Worm (Caenorhabditis elegans) whole organism, L4/young adult: ENCODE measurements around the gene clec-126.

Experiments used
- W03F9.2 ChIP-seq: fragments of 150-350 bp; optimal IDR thresholded peaks from 2 replicates; lab custom pipeline; 2014; ENCODE audit warnings: missing biosample characterization, missing genetic modification characterization
- him-1 ChIP-seq: sonication (generic microtip); optimal IDR thresholded peaks from 2 replicates; lab custom pipeline; 2016; ENCODE audit warnings: missing genotype, missing genetic modification reagents, missing genetic modification characterization, missing compliant biosample characterization

DNA sequence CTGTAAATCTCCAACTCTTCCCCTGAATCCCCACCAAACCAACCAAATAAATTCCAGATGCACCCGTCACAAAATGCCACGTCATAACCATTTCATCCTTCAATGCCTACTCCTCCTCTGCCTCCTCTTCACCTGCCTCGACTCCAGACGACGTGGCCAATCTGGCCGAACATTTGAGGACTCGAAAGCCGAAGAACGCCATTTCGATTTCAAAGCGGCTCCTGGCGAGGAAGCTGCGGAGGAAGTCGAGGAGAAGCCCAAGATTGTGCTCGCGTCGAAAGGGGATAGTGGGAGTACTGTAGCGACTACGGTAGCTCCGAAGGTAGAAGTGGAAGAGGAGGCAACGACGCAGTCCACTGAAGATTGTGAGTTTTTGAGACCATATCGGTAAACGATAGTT is 38.1 kb downstream of the clec-126 start, which contains the start of gene lgc-45:
- no peak for TF ChIP-seq him-1 (tag; lab: Kevin White, UChicago)
- TF ChIP-seq W03F9.2 (tag; lab: Kevin White, UChicago), result no peak
